Worm (Caenorhabditis elegans): ENCODE measurements around the gene lips-1.

DNA sequence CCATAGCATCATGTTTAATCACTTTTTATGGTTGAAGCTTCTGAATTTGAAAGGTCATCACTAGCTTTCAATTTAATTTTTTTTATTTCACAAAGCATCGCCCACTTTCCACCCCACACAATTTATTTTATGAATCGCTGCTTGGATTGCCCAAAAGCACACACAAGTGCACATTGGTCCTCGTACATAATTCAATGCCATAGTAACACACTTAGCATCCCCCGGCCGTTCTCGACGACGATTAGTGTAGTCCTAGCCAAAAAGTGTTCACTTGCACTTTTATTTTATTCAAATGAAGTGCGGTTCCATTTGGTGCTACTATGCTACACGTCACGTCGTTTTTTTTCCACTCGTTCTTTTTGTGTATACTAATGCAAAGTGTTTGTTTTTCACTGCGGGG, 13.5 kb upstream of the lips-1 start:
- no peak for TF ChIP-seq K09A11.1 (tag; optimal IDR thresholded peaks at IDR 0.05; ENCODE audit: insufficient read depth)
- no peak for TF ChIP-seq ets-4 (tag; optimal IDR thresholded peaks at IDR 0.05)
- TF ChIP-seq pros-1 (tag; optimal IDR thresholded peaks at IDR 0.05) = no peak
- TF ChIP-seq lin-11 (tag; optimal IDR thresholded peaks at IDR 0.05) = no peak
- TF ChIP-seq tbx-2 (tag; optimal IDR thresholded peaks at IDR 0.05) = no peak
- no peak for TF ChIP-seq F13H6.1 (tag; optimal IDR thresholded peaks at IDR 0.05)

Measured in whole organism, late embryonic.